Worm (Caenorhabditis elegans): ENCODE data around the gene far-1.
A peak's percentile ranks its signal among the peaks of the same experiment; 100 is the strongest.

The far-1 gene

DNA sequence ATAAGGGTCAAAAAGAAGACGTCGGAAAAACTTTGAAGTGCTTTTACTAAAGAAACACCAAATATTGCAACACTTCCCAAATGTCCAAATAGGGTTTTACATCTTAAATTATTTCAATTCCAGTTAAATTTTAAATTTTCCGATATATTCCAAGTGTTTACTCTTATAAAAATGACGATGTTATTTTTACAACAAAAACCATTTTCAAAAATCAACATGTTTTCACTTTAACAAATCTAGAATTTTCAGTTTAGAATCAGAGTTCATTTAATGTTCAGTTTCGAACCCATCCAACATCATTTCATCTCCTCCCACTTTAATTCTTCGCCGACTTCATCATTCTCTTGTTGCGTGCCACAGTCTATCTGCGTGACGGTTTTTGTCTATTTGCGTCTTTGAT lies 22.7 kb upstream of the far-1 start, which contains the start of gene dos-1:
Gene dos-1, plus strand, starts transcription at position 301 of the 400 bp plus-strand sequence.
- TF ChIP-seq ama-1 (optimal IDR thresholded peaks at IDR 0.05) = no peak
- no peak for TF ChIP-seq ceh-36 (tag; optimal IDR thresholded peaks at IDR 0.05)
- TF ChIP-seq hmg-4 (GFP tag; optimal IDR thresholded peaks at IDR 0.05) = no peak
- TF ChIP-seq hnd-1 (tag; optimal IDR thresholded peaks at IDR 0.05) = no peak
- no peak for TF ChIP-seq aly-1 (tag; optimal IDR thresholded peaks at IDR 0.05)

DNA sequence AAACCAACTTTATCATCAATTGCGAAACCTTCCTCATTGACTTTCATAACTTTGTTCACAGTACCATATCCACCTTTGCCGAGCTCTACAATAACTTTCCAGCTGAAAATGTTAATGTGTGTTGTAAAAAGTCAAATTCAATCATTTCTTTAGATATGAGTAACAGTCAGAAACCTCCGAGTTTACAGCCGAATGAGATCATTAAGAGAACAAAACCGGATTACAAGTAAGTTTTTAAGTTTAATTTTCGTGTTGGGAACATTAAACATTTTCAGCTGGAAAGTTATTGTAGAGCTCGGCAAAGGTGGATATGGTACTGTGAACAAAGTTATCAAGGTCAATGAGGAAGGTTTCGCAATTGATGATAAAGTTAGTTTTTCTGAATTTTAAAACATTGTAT lies 20.2 kb upstream of the far-1 start, which contains the start of gene ZK507.1:
Gene ZK507.1, minus strand, starts transcription at position 101 of the 400 bp plus-strand sequence.
- no peak for TF ChIP-seq hmg-4 (GFP tag; optimal IDR thresholded peaks at IDR 0.05)
- TF ChIP-seq aly-1 (tag; optimal IDR thresholded peaks at IDR 0.05) = no peak
- TF ChIP-seq ceh-36 (tag; optimal IDR thresholded peaks at IDR 0.05) = no peak
- no peak for TF ChIP-seq ets-7 (tag; optimal IDR thresholded peaks at IDR 0.05)
- TF ChIP-seq tra-4 (tag; optimal IDR thresholded peaks at IDR 0.05) = no peak
- TF ChIP-seq hmbx-1 (tag; optimal IDR thresholded peaks at IDR 0.05) = no peak
- no peak for TF ChIP-seq scrt-1 (GFP tag; IDR thresholded peaks at IDR 0.05)
- TF ChIP-seq ceh-13 (GFP tag; optimal IDR thresholded peaks at IDR 0.05) = no peak
- no peak for TF ChIP-seq F13C5.2 (tag; optimal IDR thresholded peaks at IDR 0.05)
- TF ChIP-seq B0310.2 (tag; optimal IDR thresholded peaks at IDR 0.05) = no peak

DNA sequence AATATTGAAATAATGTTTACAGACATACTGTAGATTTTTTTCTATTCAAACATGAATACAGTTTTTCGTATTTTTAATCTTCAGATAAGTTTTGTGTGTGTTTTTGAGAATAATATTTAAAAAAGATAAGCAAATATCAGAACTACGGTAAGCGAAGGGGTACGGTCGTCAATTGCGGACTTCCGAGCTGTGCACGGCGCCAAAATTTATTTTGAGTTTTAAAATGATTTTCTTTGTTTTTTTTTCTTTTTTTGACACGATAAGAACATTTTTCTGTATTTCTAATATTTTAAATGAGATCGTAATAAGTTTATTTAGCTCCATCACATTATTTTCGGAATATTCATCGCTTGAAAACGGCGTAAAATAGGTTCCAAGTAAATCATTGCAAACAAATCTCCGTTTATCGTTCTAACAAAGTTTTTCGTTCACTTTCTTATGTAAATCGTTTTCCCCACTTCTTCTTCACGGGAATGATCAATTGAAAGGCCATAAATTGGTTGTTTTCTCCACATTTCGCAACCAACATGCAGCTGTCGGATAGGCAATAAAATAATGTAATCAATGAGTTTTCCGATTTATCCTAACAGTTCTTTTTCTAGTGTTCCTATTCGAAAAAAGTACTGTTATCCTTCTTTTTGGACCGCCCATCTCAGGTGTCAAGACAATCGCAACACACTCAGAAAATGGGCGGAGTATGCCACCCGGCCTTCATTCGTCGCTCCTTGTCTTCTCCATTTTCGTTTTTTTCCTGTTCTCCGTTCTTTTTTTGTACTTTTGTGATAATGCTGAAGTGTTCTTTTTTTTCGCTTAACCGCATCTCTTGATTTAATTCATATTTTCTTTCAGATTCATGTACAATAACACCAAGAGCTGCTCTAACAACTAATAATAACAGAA lies 10.7 kb upstream of the far-1 start, which contains the start of gene glp-1:
Gene glp-1, plus strand, starts transcription at position 850 of the 900 bp plus-strand sequence.
- TF ChIP-seq hmg-4 (GFP tag; optimal IDR thresholded peaks at IDR 0.05) = no peak
- TF ChIP-seq sea-1 (GFP tag; conservative IDR thresholded peaks at IDR 0.05) = no peak
- no peak for TF ChIP-seq tbx-11 (GFP tag; IDR thresholded peaks at IDR 0.05)
- no peak for TF ChIP-seq scrt-1 (GFP tag; IDR thresholded peaks at IDR 0.05)
- TF ChIP-seq hnd-1 (tag; optimal IDR thresholded peaks at IDR 0.05) = no peak
- TF ChIP-seq pes-1 (GFP tag; IDR thresholded peaks at IDR 0.05) = no peak
- TF ChIP-seq flt-1 (GFP tag; IDR thresholded peaks at IDR 0.05) = no peak
- no peak for TF ChIP-seq ceh-36 (tag; optimal IDR thresholded peaks at IDR 0.05)
- no peak for TF ChIP-seq aly-1 (tag; optimal IDR thresholded peaks at IDR 0.05)
- TF ChIP-seq ama-1 (optimal IDR thresholded peaks at IDR 0.05) = no peak
- TF ChIP-seq tra-4 (tag; optimal IDR thresholded peaks at IDR 0.05) = no peak
- TF ChIP-seq ets-7 (tag; optimal IDR thresholded peaks at IDR 0.05) = no peak
- TF ChIP-seq tbx-37 (GFP tag; conservative IDR thresholded peaks at IDR 0.05) = no peak
- TF ChIP-seq B0310.2 (tag; optimal IDR thresholded peaks at IDR 0.05) = no peak

DNA sequence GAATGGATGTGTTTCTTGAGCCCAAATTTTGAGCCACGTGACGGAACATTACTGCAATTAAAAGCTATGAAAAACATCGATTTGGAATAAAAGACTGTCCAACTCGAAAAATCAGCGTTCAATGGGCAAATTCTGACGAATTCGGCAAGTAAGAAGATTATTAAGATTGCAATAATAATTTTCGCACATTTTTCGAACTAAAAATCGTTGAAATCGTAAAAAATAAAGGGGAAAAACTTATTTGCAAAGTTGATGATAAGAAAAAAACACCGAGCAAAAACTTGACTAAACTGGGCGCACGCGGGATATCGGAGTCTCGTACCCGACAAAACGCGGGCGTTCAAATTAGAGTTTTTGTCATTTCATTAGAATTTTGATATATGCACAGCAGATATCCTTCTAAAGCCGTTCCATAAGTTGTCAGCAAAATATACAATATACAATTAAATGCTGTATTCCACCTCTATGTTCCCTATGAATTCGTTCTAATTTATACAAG lies 8.4 kb upstream of the far-1 start, which contains the start of the genes mccc-2 and mrpl-44:
Gene mccc-2, minus strand, starts transcription at position 51 of the 499 bp plus-strand sequence.
Gene mrpl-44, minus strand, starts transcription at position 51 of the 499 bp plus-strand sequence.
- no peak for TF ChIP-seq flt-1 (GFP tag; IDR thresholded peaks at IDR 0.05)
- TF ChIP-seq F13C5.2 (tag; optimal IDR thresholded peaks at IDR 0.05) = peak; percentile 16
- no peak for TF ChIP-seq hmg-4 (GFP tag; optimal IDR thresholded peaks at IDR 0.05)

DNA sequence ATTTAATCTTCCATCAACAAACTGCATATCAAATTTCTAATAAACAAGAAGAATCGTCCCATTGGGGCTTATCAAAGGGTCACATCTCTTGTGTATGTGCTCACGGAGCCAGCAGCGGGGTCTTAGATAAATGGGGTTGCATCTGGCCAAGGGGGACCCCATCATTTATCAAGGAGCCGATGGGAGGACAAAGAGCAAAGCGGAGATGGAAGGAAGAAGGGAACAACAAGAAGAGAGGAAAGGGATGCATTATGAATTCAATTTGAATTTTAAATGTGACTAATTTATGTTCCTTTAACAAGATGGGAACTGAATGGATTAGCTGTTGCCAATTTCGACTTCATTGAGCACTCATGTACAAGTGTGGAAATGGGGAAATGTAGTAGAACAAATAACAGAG lies 3.4 kb upstream of the far-1 start:
- TF ChIP-seq tbx-37 (GFP tag; conservative IDR thresholded peaks at IDR 0.05) (no peak), hmg-4 (GFP tag; optimal IDR thresholded peaks at IDR 0.05) (no peak), ceh-36 (tag; optimal IDR thresholded peaks at IDR 0.05) (no peak), B0310.2 (tag; optimal IDR thresholded peaks at IDR 0.05) (no peak), ama-1 (optimal IDR thresholded peaks at IDR 0.05) (no peak), scrt-1 (GFP tag; IDR thresholded peaks at IDR 0.05) (no peak), aly-1 (tag; optimal IDR thresholded peaks at IDR 0.05) (no peak), hmbx-1 (tag; optimal IDR thresholded peaks at IDR 0.05) (no peak), flt-1 (GFP tag; IDR thresholded peaks at IDR 0.05) (no peak), F13C5.2 (tag; optimal IDR thresholded peaks at IDR 0.05) (no peak), ceh-13 (GFP tag; optimal IDR thresholded peaks at IDR 0.05) (no peak), sea-1 (GFP tag; conservative IDR thresholded peaks at IDR 0.05) (no peak)

DNA sequence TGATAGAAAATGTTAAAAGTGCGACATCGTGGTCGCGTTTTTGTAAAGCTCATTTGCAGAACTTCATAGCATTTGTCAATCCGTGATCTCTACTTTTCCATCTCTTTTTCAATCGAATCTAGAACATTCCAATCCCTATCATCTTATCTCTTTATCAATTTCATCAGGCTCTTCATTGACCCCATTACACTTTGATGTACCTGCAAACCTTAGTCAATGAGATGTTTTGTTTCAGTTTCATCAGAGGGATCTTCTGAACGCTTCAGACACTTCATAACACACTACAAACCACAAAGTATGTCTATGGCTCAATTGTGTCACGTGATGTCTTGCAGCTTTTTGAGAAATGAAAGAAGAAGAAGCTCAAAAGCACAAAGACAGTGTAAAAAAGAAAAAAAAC lies 2.1 kb upstream of the far-1 start:
- no peak for TF ChIP-seq hmbx-1 (tag; optimal IDR thresholded peaks at IDR 0.05)
- no peak for TF ChIP-seq aly-1 (tag; optimal IDR thresholded peaks at IDR 0.05)
- TF ChIP-seq tbx-37 (GFP tag; conservative IDR thresholded peaks at IDR 0.05) = no peak
- no peak for TF ChIP-seq scrt-1 (GFP tag; IDR thresholded peaks at IDR 0.05)
- no peak for TF ChIP-seq hnd-1 (tag; optimal IDR thresholded peaks at IDR 0.05)
- TF ChIP-seq sea-1 (GFP tag; conservative IDR thresholded peaks at IDR 0.05) = no peak

DNA sequence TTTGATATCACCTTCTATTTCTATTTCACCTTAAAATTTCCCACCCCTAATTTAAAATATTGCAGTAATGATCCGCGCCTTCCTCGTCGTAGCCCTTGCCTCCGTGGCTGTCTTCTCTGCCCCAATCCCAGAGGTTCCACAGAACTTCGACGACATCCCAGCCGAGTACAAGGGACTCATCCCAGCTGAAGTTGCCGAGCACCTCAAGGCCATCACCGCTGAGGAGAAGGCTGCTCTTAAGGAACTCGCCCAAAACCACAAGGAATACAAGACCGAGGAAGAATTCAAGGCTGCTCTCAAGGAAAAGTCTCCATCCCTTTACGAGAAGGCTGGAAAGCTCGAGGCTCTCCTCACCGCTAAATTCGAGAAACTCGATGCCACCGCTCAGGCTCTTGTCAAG lies 784 bp upstream of the far-1 start, which contains the start of gene far-2:
Gene far-2, plus strand, starts transcription at position 66 of the 400 bp plus-strand sequence.
- no peak for TF ChIP-seq tbx-11 (GFP tag; IDR thresholded peaks at IDR 0.05)
- TF ChIP-seq tbx-37 (GFP tag; conservative IDR thresholded peaks at IDR 0.05) = no peak
- TF ChIP-seq ceh-13 (GFP tag; optimal IDR thresholded peaks at IDR 0.05) = no peak
- no peak for TF ChIP-seq ets-7 (tag; optimal IDR thresholded peaks at IDR 0.05)
- TF ChIP-seq hmbx-1 (tag; optimal IDR thresholded peaks at IDR 0.05) = no peak
- TF ChIP-seq F13C5.2 (tag; optimal IDR thresholded peaks at IDR 0.05) = no peak
- TF ChIP-seq tra-4 (tag; optimal IDR thresholded peaks at IDR 0.05) = no peak
- no peak for TF ChIP-seq hnd-1 (tag; optimal IDR thresholded peaks at IDR 0.05)
- TF ChIP-seq aly-1 (tag; optimal IDR thresholded peaks at IDR 0.05) = no peak
- TF ChIP-seq ama-1 (optimal IDR thresholded peaks at IDR 0.05) = no peak
- TF ChIP-seq flt-1 (GFP tag; IDR thresholded peaks at IDR 0.05) = no peak
- TF ChIP-seq B0310.2 (tag; optimal IDR thresholded peaks at IDR 0.05) = no peak
- no peak for TF ChIP-seq ceh-36 (tag; optimal IDR thresholded peaks at IDR 0.05)
- TF ChIP-seq sea-1 (GFP tag; conservative IDR thresholded peaks at IDR 0.05) = no peak

All from whole organism, early embryonic.